Fruit fly (Drosophila melanogaster): ENCODE data around the gene Axn.

- TF ChIP-seq CTCF (optimal IDR thresholded peaks at IDR 0.05), result no peak
- no peak for TF ChIP-seq CG8478 (optimal IDR thresholded peaks at IDR 0.05)
Measured at dm6 chr3R:29999495-29999894, 23.1 kb upstream of the Axn start, which contains the start of gene CG34298.

All from S2 (cell line).